Worm (Caenorhabditis elegans): ENCODE data around the gene F48G7.13.

DNA sequence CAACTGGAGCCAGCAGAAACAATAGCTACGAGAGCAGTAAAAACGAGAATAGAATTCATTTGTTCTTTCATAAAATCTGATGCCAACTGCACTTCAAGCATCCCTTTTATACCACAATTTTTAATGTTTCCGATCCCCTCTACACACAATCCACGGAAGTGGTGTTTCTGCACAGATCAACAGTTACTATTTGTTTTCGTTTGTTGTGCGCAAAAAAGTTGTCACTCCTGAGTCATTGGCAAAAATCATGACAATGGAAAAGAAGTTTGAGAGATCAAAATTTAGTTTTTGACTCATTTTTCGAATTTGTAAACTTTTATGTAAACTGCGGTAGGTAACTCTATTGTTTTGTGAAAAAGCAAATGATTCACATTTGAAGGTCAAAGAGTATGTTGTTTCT lies 11.3 kb upstream of the F48G7.13 start, which contains the start of gene srlf-37:
- no peak for TF ChIP-seq ces-1 (GFP tag; optimal IDR thresholded peaks at IDR 0.05)
- TF ChIP-seq ceh-88 (GFP tag; IDR thresholded peaks at IDR 0.05) = no peak
- no peak for TF ChIP-seq zag-1 (tag; optimal IDR thresholded peaks at IDR 0.05)
- TF ChIP-seq mdl-1 (tag; optimal IDR thresholded peaks at IDR 0.05) = no peak
- TF ChIP-seq nhr-47 (tag; optimal IDR thresholded peaks at IDR 0.05) = no peak
- no peak for TF ChIP-seq nhr-71 (tag; optimal IDR thresholded peaks at IDR 0.05)
- no peak for TF ChIP-seq elt-3 (tag; optimal IDR thresholded peaks at IDR 0.05)
- no peak for TF ChIP-seq jun-1 (tag; optimal IDR thresholded peaks at IDR 0.05)
- TF ChIP-seq fkh-8 (tag; optimal IDR thresholded peaks at IDR 0.05) = no peak
- TF ChIP-seq nhr-76 (tag; optimal IDR thresholded peaks at IDR 0.05) = no peak
- TF ChIP-seq unc-86 (tag; optimal IDR thresholded peaks at IDR 0.05) = no peak
- TF ChIP-seq mab-9 (GFP tag; IDR thresholded peaks at IDR 0.05) = no peak
